Fruit fly (Drosophila melanogaster): ENCODE results near the gene Anp.

Anp gene

dm6 chr3R:30189836-30190235 lies 19.9 kb upstream of the Anp start (continued):
- TF ChIP-seq nerfin-2 (GFP tag; IDR thresholded peaks at IDR 0.05; ENCODE audit: partially characterized antibody) (no peak), slou (GFP tag; optimal IDR thresholded peaks at IDR 0.05) (peak; percentile 6), phol (tag; optimal IDR thresholded peaks at IDR 0.05) (peak; percentile 78), shn (GFP tag; optimal IDR thresholded peaks at IDR 0.05) (peak; percentile 5), CG4404 (GFP tag; IDR thresholded peaks at IDR 0.05) (peak; percentile 28; the same call in 1 of the 2 replicates), bsh (GFP tag; optimal IDR thresholded peaks at IDR 0.05) (peak in 1 of 2 experiments; percentile 79), slbo (GFP tag; IDR thresholded peaks at IDR 0.05) (peak; percentile 83), CG2202 (tag; optimal IDR thresholded peaks at IDR 0.05) (no peak), CG6654 (GFP tag; optimal IDR thresholded peaks at IDR 0.05) (peak; percentile 20), Ets65A (GFP tag) (peak; percentile 90), CG12391 (tag; optimal IDR thresholded peaks at IDR 0.05) (peak; percentile 64), CG4730 (GFP tag; IDR thresholded peaks at IDR 0.05) (peak; percentile 67), CG9932 (GFP tag; IDR thresholded peaks at IDR 0.05) (peak; percentile 49), CG12071 (GFP tag; optimal IDR thresholded peaks at IDR 0.05) (peak; percentile 66), CG1602 (GFP tag; optimal IDR thresholded peaks at IDR 0.05) (peak; percentile 51), sqz (GFP tag; optimal IDR thresholded peaks at IDR 0.05) (peak; percentile 49), CG11093 (GFP tag; IDR thresholded peaks at IDR 0.05) (peak; percentile 48; the same call in 1 of the 3 replicates), E2f2 (GFP tag; IDR thresholded peaks at IDR 0.05) (peak; percentile 43; the same call in 1 of the 2 replicates), croc (GFP tag; conservative IDR thresholded peaks at IDR 0.05) (peak; percentile 65), Ada2b (GFP tag; IDR thresholded peaks at IDR 0.05) (peak; percentile 87), tgo (GFP tag; IDR thresholded peaks at IDR 0.05) (peak; percentile 78), CG11085 (GFP tag; IDR thresholded peaks at IDR 0.05) (peak; percentile 36; the same call in 1 of the 2 replicates), CG31224 (GFP tag; IDR thresholded peaks at IDR 0.05) (peak; percentile 68), CG32772 (GFP tag; IDR thresholded peaks at IDR 0.05) (peak; percentile 79), chinmo (GFP tag; IDR thresholded peaks at IDR 0.05; ENCODE audit: partially characterized antibody) (no peak), CG9817 (tag; optimal IDR thresholded peaks at IDR 0.05) (peak; percentile 60), CG9215 (GFP tag; IDR thresholded peaks at IDR 0.05) (peak; percentile 63; the same call in 1 of the 2 replicates), Hmx (GFP tag; optimal IDR thresholded peaks at IDR 0.05) (peak; percentile 4), vnd (GFP tag; IDR thresholded peaks at IDR 0.05; ENCODE audit: partially characterized antibody) (no peak), esg (GFP tag; conservative IDR thresholded peaks at IDR 0.05) (peak; percentile 80), en (GFP tag; optimal IDR thresholded peaks at IDR 0.05) (peak; percentile 22), cwo (GFP tag; optimal IDR thresholded peaks at IDR 0.05) (peak; percentile 52), Fer2 (tag; optimal IDR thresholded peaks at IDR 0.05) (peak; percentile 46), CG8359 (GFP tag; optimal IDR thresholded peaks at IDR 0.05; ENCODE audit: borderline replicate concordance) (peak; percentile 58), Kr (GFP tag; optimal IDR thresholded peaks at IDR 0.05) (no peak), CG11398 (GFP tag; optimal IDR thresholded peaks at IDR 0.05) (no peak), Dip3 (GFP tag; optimal IDR thresholded peaks at IDR 0.05) (peak; percentile 55), CG12299 (tag; optimal IDR thresholded peaks at IDR 0.05) (peak; percentile 40), sens (GFP tag) (peak; percentile 89), Hr39 (optimal IDR thresholded peaks at IDR 0.05) (no peak), CG9876 (GFP tag; optimal IDR thresholded peaks at IDR 0.05) (no peak), Awh (GFP tag; IDR thresholded peaks at IDR 0.05) (peak; percentile 77), Hey (tag; optimal IDR thresholded peaks at IDR 0.05) (no peak), fd3F (GFP tag; optimal IDR thresholded peaks at IDR 0.05) (peak; percentile 53), CG18476 (GFP tag; optimal IDR thresholded peaks at IDR 0.05) (peak; percentile 36), insv (GFP tag; optimal IDR thresholded peaks at IDR 0.05) (no peak), ERR (GFP tag; optimal IDR thresholded peaks at IDR 0.05) (no peak), fru (optimal IDR thresholded peaks at IDR 0.05) (no peak), Lpt (GFP tag; optimal IDR thresholded peaks at IDR 0.05) (no peak), CG5245 (GFP tag; optimal IDR thresholded peaks at IDR 0.05) (peak; percentile 63), CG30403 (GFP tag; optimal IDR thresholded peaks at IDR 0.05) (peak; percentile 75), az2 (GFP tag; optimal IDR thresholded peaks at IDR 0.05) (peak; percentile 77)
